Fruit fly (Drosophila melanogaster) whole organism, pupa: ENCODE results near the gene CG17778.

Source experiments
- CG10348 ChIP-seq: fragments of 200-800 bp; sonication (Bioruptor generic); IDR thresholded peaks from 2 replicates; pipeline ENCODE4 v1.3.6; 2022; ENCODE audit warnings: missing biosample characterization, missing genetic modification characterization
- CG14655 ChIP-seq: fragments of 200-800 bp; sonication (Bioruptor generic); optimal IDR thresholded peaks from 3 replicates; lab custom pipeline; 2017; ENCODE audit warnings: mild to moderate bottlenecking, missing biosample characterization, missing genetic modification reagents, missing genetic modification characterization
- D1 ChIP-seq: fragments of 200-800 bp; sonication (Bioruptor generic); optimal IDR thresholded peaks from 2 replicates; lab custom pipeline; 2018; ENCODE audit warnings: missing biosample characterization, mild to moderate bottlenecking, missing genetic modification characterization, moderate library complexity
- EcR ChIP-seq: fragments of 200-800 bp; sonication (Bioruptor generic); optimal IDR thresholded peaks from 3 replicates; lab custom pipeline; 2019; ENCODE audit warnings: missing biosample characterization, missing genetic modification characterization, mild to moderate bottlenecking, moderate library complexity, missing genetic modification reagents
- Ets98B ChIP-seq: fragments of 200-800 bp; sonication (Bioruptor generic); IDR thresholded peaks from 2 replicates; pipeline ENCODE4 v1.3.6; 2022; ENCODE audit warnings: missing biosample characterization, missing genetic modification characterization

- TF ChIP-seq Ets98B (GFP tag; lab: Robert Waterston, UW) (no peak), D1 (tag; lab: Kevin White, UChicago) (no peak), EcR (GFP tag; lab: Kevin White, UChicago) (no peak), CG10348 (no peak), CG14655 (GFP tag; lab: Kevin White, UChicago) (peak; percentile 18)
Measured at dm6 chrX:452716-453115, 41.7 kb upstream of the CG17778 start.
